Fruit fly (Drosophila melanogaster): ENCODE measurements around the gene CG11975.

- TF ChIP-seq psq (optimal IDR thresholded peaks at IDR 0.05) (no peak), pan (optimal IDR thresholded peaks at IDR 0.05) (no peak), Dll (optimal IDR thresholded peaks at IDR 0.05) (no peak), usp (GFP tag; optimal IDR thresholded peaks at IDR 0.05) (no peak), EcR (GFP tag; optimal IDR thresholded peaks at IDR 0.05) (no peak), CG8478 (optimal IDR thresholded peaks at IDR 0.05) (no peak)
Observed at dm6 chr3R:8948855-8949254, 44.2 kb upstream of the CG11975 start.

Data from whole organism.